Worm (Caenorhabditis elegans) whole organism, L2 larva: ENCODE measurements around the gene C29F9.6.

Experiments
- C34F6.9 ChIP-seq: fragments of 150-350 bp; optimal IDR thresholded peaks from 2 replicates; lab custom pipeline; 2014; ENCODE audit warnings: missing biosample characterization, missing genetic modification characterization
- R02D3.7 ChIP-seq: fragments of 150-350 bp; optimal IDR thresholded peaks from 2 replicates; lab custom pipeline; 2014; ENCODE audit warnings: missing biosample characterization, missing genetic modification characterization
- ZK546.5 ChIP-seq: sonication (generic microtip); optimal IDR thresholded peaks from 2 replicates; lab custom pipeline; 2017; ENCODE audit warnings: missing biosample characterization, missing genetic modification characterization
- alr-1 ChIP-seq: fragments of 150-350 bp; optimal IDR thresholded peaks from 2 replicates; lab custom pipeline; 2014; ENCODE audit warnings: missing biosample characterization, missing genetic modification characterization
- aly-2 ChIP-seq: fragments of 150-350 bp; optimal IDR thresholded peaks from 2 replicates; lab custom pipeline; 2014; ENCODE audit warnings: missing biosample characterization, missing genetic modification characterization
- ama-1 ChIP-seq: fragments of 150-350 bp; optimal IDR thresholded peaks from 2 replicates; lab custom pipeline; 2018; ENCODE audit warnings: inconsistent platforms
- ceh-16 ChIP-seq: fragments of 150-350 bp; optimal IDR thresholded peaks from 2 replicates; lab custom pipeline; 2014; ENCODE audit warnings: missing biosample characterization, missing genetic modification characterization
- crh-2 ChIP-seq: sonication (generic microtip); optimal IDR thresholded peaks from 2 replicates; lab custom pipeline; 2017; ENCODE audit warnings: missing biosample characterization, missing genetic modification characterization
- dmd-4 ChIP-seq: sonication (generic microtip); optimal IDR thresholded peaks from 2 replicates; lab custom pipeline; 2017; ENCODE audit warnings: missing biosample characterization, missing genetic modification characterization
- egl-27 ChIP-seq: sonication (generic microtip); optimal IDR thresholded peaks from 3 replicates; lab custom pipeline; 2017; ENCODE audit warnings: missing biosample characterization, missing genetic modification reagents, missing genetic modification characterization
- elt-3 ChIP-seq: sonication (generic microtip); optimal IDR thresholded peaks from 2 replicates; lab custom pipeline; 2017; ENCODE audit warnings: missing biosample characterization, missing genetic modification characterization
- fos-1 ChIP-seq: fragments of 150-350 bp; optimal IDR thresholded peaks from 2 replicates; lab custom pipeline; 2014; ENCODE audit warnings: missing biosample characterization, missing genetic modification characterization
- gmeb-1 ChIP-seq: fragments of 150-350 bp; optimal IDR thresholded peaks from 2 replicates; lab custom pipeline; 2014; ENCODE audit warnings: missing biosample characterization, missing genetic modification characterization
- lin-13 ChIP-seq: fragments of 150-350 bp; optimal IDR thresholded peaks from 2 replicates; lab custom pipeline; 2014; ENCODE audit warnings: missing biosample characterization, missing genetic modification reagents, missing genetic modification characterization
- lin-39 ChIP-seq: fragments of 150-350 bp; optimal IDR thresholded peaks from 2 replicates; lab custom pipeline; 2014; ENCODE audit warnings: missing biosample characterization, missing genetic modification reagents, missing genetic modification characterization
- lsy-2 ChIP-seq, 2 experiments: fragments of 150-350 bp in 1 of 2; sonication (generic microtip) in 1 of 2; optimal IDR thresholded peaks; 2 replicates each; lab custom pipeline; 2014 to 2017; ENCODE audit warnings: missing biosample characterization in 2 of 2, missing genetic modification characterization in 2 of 2
- mab-5 ChIP-seq: fragments of 150-350 bp; optimal IDR thresholded peaks from 2 replicates; lab custom pipeline; 2014; ENCODE audit warnings: missing biosample characterization, missing genetic modification characterization
- mbf-1 ChIP-seq: sonication (generic microtip); optimal IDR thresholded peaks from 2 replicates; lab custom pipeline; 2017; ENCODE audit warnings: missing biosample characterization, missing genetic modification characterization
- nhr-10 ChIP-seq: sonication (generic microtip); optimal IDR thresholded peaks from 2 replicates; lab custom pipeline; 2017; ENCODE audit warnings: missing biosample characterization, missing genetic modification characterization
- nhr-11 ChIP-seq: fragments of 150-350 bp; optimal IDR thresholded peaks from 2 replicates; lab custom pipeline; 2014; ENCODE audit warnings: missing biosample characterization, missing genetic modification characterization
- nhr-12 ChIP-seq: fragments of 150-350 bp; optimal IDR thresholded peaks from 2 replicates; lab custom pipeline; 2014; ENCODE audit warnings: missing biosample characterization, missing genetic modification characterization
- nhr-129 ChIP-seq: fragments of 150-350 bp; optimal IDR thresholded peaks from 2 replicates; lab custom pipeline; 2014; ENCODE audit warnings: missing biosample characterization, missing genetic modification characterization
- nhr-23 ChIP-seq: fragments of 150-350 bp; optimal IDR thresholded peaks from 2 replicates; lab custom pipeline; 2014; ENCODE audit warnings: missing biosample characterization, missing genetic modification reagents, missing genetic modification characterization
- peb-1 ChIP-seq: fragments of 150-350 bp; optimal IDR thresholded peaks from 2 replicates; lab custom pipeline; 2014; ENCODE audit warnings: missing biosample characterization, missing genetic modification characterization
- sem-4 ChIP-seq: fragments of 150-350 bp; optimal IDR thresholded peaks from 2 replicates; lab custom pipeline; 2014; ENCODE audit warnings: missing biosample characterization, missing genetic modification reagents, missing genetic modification characterization
- skn-1 ChIP-seq: sonication (generic microtip); optimal IDR thresholded peaks from 2 replicates; lab custom pipeline; 2017; ENCODE audit warnings: missing biosample characterization, missing genetic modification characterization
- sma-9 ChIP-seq, 2 experiments: fragments of 150-350 bp in 1 of 2; sonication (generic microtip) in 1 of 2; optimal IDR thresholded peaks; 2 replicates each; lab custom pipeline; 2014 to 2016; ENCODE audit warnings: missing genetic modification characterization in 2 of 2, mild to moderate bottlenecking in 1 of 2, missing biosample characterization in 1 of 2, missing compliant biosample characterization in 1 of 2, missing genetic modification reagents in 1 of 2, moderate library complexity in 1 of 2
- unc-55 ChIP-seq: fragments of 150-350 bp; sonication (generic microtip); optimal IDR thresholded peaks from 3 replicates; lab custom pipeline; 2014; ENCODE audit warnings: missing biosample characterization, missing genetic modification reagents, missing genetic modification characterization
- zag-1 ChIP-seq: fragments of 150-350 bp; optimal IDR thresholded peaks from 2 replicates; lab custom pipeline; 2014; ENCODE audit warnings: missing biosample characterization, missing genetic modification characterization
- ztf-1 ChIP-seq: fragments of 200-800 bp; sonication (Bioruptor generic); conservative IDR thresholded peaks from 2 replicates; pipeline ENCODE4 v1.3.6; 2022; ENCODE audit warnings: missing genetic modification characterization, missing compliant biosample characterization
- ztf-11 ChIP-seq: sonication (generic microtip); optimal IDR thresholded peaks from 2 replicates; lab custom pipeline; 2017; ENCODE audit warnings: missing biosample characterization, missing genetic modification characterization
- ztf-4 ChIP-seq: fragments of 150-350 bp; optimal IDR thresholded peaks from 2 replicates; lab custom pipeline; 2014; ENCODE audit warnings: missing biosample characterization, missing genetic modification characterization

Gene C29F9.6

ce11 chrIII:145078-145477, 30.4 kb downstream of the C29F9.6 start, which contains the start of the genes T17A3.12 and fbxb-83:
Gene T17A3.12, minus strand, starts transcription at chrIII:145178.
Gene fbxb-83, minus strand, starts transcription at chrIII:145211.
- TF ChIP-seq nhr-10 (tag; lab: Kevin White, UChicago) (no peak), C34F6.9 (tag; lab: Kevin White, UChicago) (no peak), egl-27 (tag; lab: Kevin White, UChicago) (no peak), ama-1 (lab: Kevin White, UChicago) (no peak), ztf-1 (no peak), alr-1 (tag; lab: Kevin White, UChicago) (no peak)

- TF ChIP-seq nhr-23, result no peak
- TF ChIP-seq skn-1, result no peak
- no peak for TF ChIP-seq mab-5 (tag; lab: Kevin White, UChicago)
- no peak for TF ChIP-seq peb-1 (tag; lab: Kevin White, UChicago)
- no peak for TF ChIP-seq ztf-1
- TF ChIP-seq ZK546.5, result no peak
- TF ChIP-seq lsy-2 (tag; optimal IDR thresholded peaks at IDR 0.05; lab: Kevin White, UChicago), result no peak
- TF ChIP-seq C34F6.9 (tag; lab: Kevin White, UChicago), result no peak
- TF ChIP-seq sem-4 (tag; lab: Kevin White, UChicago), result no peak
- no peak for TF ChIP-seq sma-9 (GFP tag; optimal IDR thresholded peaks at IDR 0.05; lab: Kevin White, UChicago)
- no peak for TF ChIP-seq sma-9 (tag; optimal IDR thresholded peaks at IDR 0.05; lab: Kevin White, UChicago)
- no peak for TF ChIP-seq zag-1 (tag; lab: Kevin White, UChicago)
- TF ChIP-seq lin-13 (GFP tag; lab: Kevin White, UChicago), result no peak
- TF ChIP-seq dmd-4, result no peak
- no peak for TF ChIP-seq elt-3 (tag; lab: Kevin White, UChicago)
- TF ChIP-seq ztf-4 (tag; lab: Kevin White, UChicago), result no peak
- TF ChIP-seq crh-2 (tag; lab: Kevin White, UChicago), result no peak
- no peak for TF ChIP-seq aly-2
- no peak for TF ChIP-seq nhr-10 (tag; lab: Kevin White, UChicago)
- no peak for TF ChIP-seq ztf-11 (tag; lab: Kevin White, UChicago)
- TF ChIP-seq, all 48 proteins: peak for 0
Measured at ce11 chrIII:146369-146768, 31.7 kb downstream of the C29F9.6 start, which contains the start of gene fbxb-84. Gene fbxb-84, minus strand, starts transcription at chrIII:146469.

- no peak for TF ChIP-seq ceh-16 (tag; lab: Kevin White, UChicago)
- TF ChIP-seq alr-1 (tag; lab: Kevin White, UChicago), result no peak
- TF ChIP-seq peb-1 (tag; lab: Kevin White, UChicago), result no peak
- peak; percentile 65 for TF ChIP-seq fos-1 (tag; lab: Kevin White, UChicago)
- TF ChIP-seq gmeb-1 (tag; lab: Kevin White, UChicago), result peak; percentile 4
- no peak for TF ChIP-seq crh-2 (tag; lab: Kevin White, UChicago)
Measured at ce11 chrIII:147570-148076, 32.9 kb downstream of the C29F9.6 start, which contains the start of gene sqst-5. Gene sqst-5, minus strand, starts transcription at chrIII:147620.

ce11 chrIII:149132-149531, 34.4 kb downstream of the C29F9.6 start:
- TF ChIP-seq nhr-11 (tag; lab: Kevin White, UChicago) (no peak), ztf-1 (no peak), elt-3 (tag; lab: Kevin White, UChicago) (no peak), nhr-12 (no peak), nhr-10 (tag; lab: Kevin White, UChicago) (no peak), egl-27 (tag; lab: Kevin White, UChicago) (no peak), nhr-23 (no peak), ceh-16 (tag; lab: Kevin White, UChicago) (no peak), mab-5 (tag; lab: Kevin White, UChicago) (no peak), fos-1 (tag; lab: Kevin White, UChicago) (no peak), ztf-11 (tag; lab: Kevin White, UChicago) (no peak), lin-39 (tag; lab: Kevin White, UChicago) (no peak), peb-1 (tag; lab: Kevin White, UChicago) (no peak), unc-55 (no peak), sem-4 (tag; lab: Kevin White, UChicago) (no peak), crh-2 (tag; lab: Kevin White, UChicago) (no peak), R02D3.7 (tag; lab: Kevin White, UChicago) (no peak), mbf-1 (no peak), sma-9 (GFP tag; optimal IDR thresholded peaks at IDR 0.05; lab: Kevin White, UChicago) (no peak), sma-9 (tag; optimal IDR thresholded peaks at IDR 0.05; lab: Kevin White, UChicago) (no peak)

ce11 chrIII:151084-151483, 36.4 kb downstream of the C29F9.6 start:
- TF ChIP-seq C34F6.9 (tag; lab: Kevin White, UChicago), result no peak
- TF ChIP-seq ZK546.5, result no peak
- no peak for TF ChIP-seq ceh-16 (tag; lab: Kevin White, UChicago)
- no peak for TF ChIP-seq skn-1
- TF ChIP-seq fos-1 (tag; lab: Kevin White, UChicago), result no peak
- no peak for TF ChIP-seq ztf-11 (tag; lab: Kevin White, UChicago)
- no peak for TF ChIP-seq ztf-4 (tag; lab: Kevin White, UChicago)
- no peak for TF ChIP-seq ama-1 (lab: Kevin White, UChicago)
- no peak for TF ChIP-seq unc-55
- TF ChIP-seq nhr-129 (tag; lab: Kevin White, UChicago), result no peak
- TF ChIP-seq peb-1 (tag; lab: Kevin White, UChicago), result no peak
